Fruit fly (Drosophila melanogaster) whole organism, adult: ENCODE data around the gene Nubp1.
A peak's percentile ranks its signal among the peaks of the same experiment; 100 is the strongest.

ENCODE experiments used
- CG11617 ChIP-seq: fragments of 200-800 bp; sonication (Bioruptor generic); optimal IDR thresholded peaks from 2 replicates; lab custom pipeline; 2017; ENCODE audit warnings: mild to moderate bottlenecking, missing biosample characterization, missing genetic modification reagents, missing genetic modification characterization
- CG12768 ChIP-seq: fragments of 200-800 bp; sonication (Bioruptor generic); optimal IDR thresholded peaks from 2 replicates; lab custom pipeline; 2017; ENCODE audit warnings: missing biosample characterization, missing genetic modification characterization, mild to moderate bottlenecking, moderate library complexity, missing genetic modification reagents
- CG14711 ChIP-seq: fragments of 200-800 bp; sonication (Bioruptor generic); optimal IDR thresholded peaks from 2 replicates; lab custom pipeline; 2018; ENCODE audit warnings: missing biosample characterization, mild to moderate bottlenecking, missing genetic modification characterization, moderate library complexity
- CG1620 ChIP-seq: fragments of 200-800 bp; sonication (Bioruptor generic); optimal IDR thresholded peaks from 2 replicates; lab custom pipeline; 2016; ENCODE audit warnings: missing biosample characterization, missing genetic modification characterization
- CG33017 ChIP-seq: fragments of 200-800 bp; sonication (Bioruptor generic); optimal IDR thresholded peaks from 2 replicates; lab custom pipeline; 2018; ENCODE audit warnings: missing biosample characterization, mild to moderate bottlenecking, missing genetic modification characterization, moderate library complexity
- CG7045 ChIP-seq: fragments of 200-800 bp; sonication (Bioruptor generic); optimal IDR thresholded peaks from 2 replicates; lab custom pipeline; 2017; ENCODE audit warnings: missing biosample characterization, mild to moderate bottlenecking, missing genetic modification characterization
- CG7101 ChIP-seq: fragments of 200-800 bp; sonication (Bioruptor generic); optimal IDR thresholded peaks from 2 replicates; lab custom pipeline; 2018; ENCODE audit warnings: missing biosample characterization, mild to moderate bottlenecking, missing genetic modification characterization, moderate library complexity
- Crg-1 ChIP-seq: fragments of 200-800 bp; sonication (Bioruptor generic); optimal IDR thresholded peaks from 2 replicates; lab custom pipeline; 2016; ENCODE audit warnings: missing biosample characterization, missing genetic modification characterization
- Hr96 ChIP-seq: fragments of 200-800 bp; sonication (Bioruptor generic); optimal IDR thresholded peaks from 2 replicates; lab custom pipeline; 2016; ENCODE audit warnings: missing biosample characterization, missing genetic modification characterization
- Mnt ChIP-seq: fragments of 200-800 bp; sonication (Bioruptor generic); optimal IDR thresholded peaks from 2 replicates; lab custom pipeline; 2016; ENCODE audit warnings: missing biosample characterization, mild to moderate bottlenecking, missing genetic modification characterization
- bab1 ChIP-seq: fragments of 200-800 bp; sonication (Bioruptor generic); optimal IDR thresholded peaks from 3 replicates; lab custom pipeline; 2019; ENCODE audit warnings: missing biosample characterization, mild to moderate bottlenecking, missing genetic modification characterization, moderate library complexity
- cic ChIP-seq: fragments of 200-800 bp; sonication (Bioruptor generic); optimal IDR thresholded peaks from 2 replicates; lab custom pipeline; 2017; ENCODE audit warnings: missing biosample characterization, mild to moderate bottlenecking, missing genetic modification characterization, moderate library complexity
- cnc ChIP-seq, 2 experiments: fragments of >200 bp; optimal IDR thresholded peaks; 2 replicates each; lab custom pipeline; 2017
- kay ChIP-seq: fragments of 200-800 bp; sonication (Bioruptor generic); peaks from one replicate; lab custom pipeline; 2016; ENCODE audit warnings: missing biosample characterization, missing genetic modification characterization, borderline replicate concordance
- ovo ChIP-seq: fragments of 200-800 bp; sonication (Bioruptor generic); optimal IDR thresholded peaks from 2 replicates; lab custom pipeline; 2016; ENCODE audit warnings: missing biosample characterization, missing genetic modification characterization
- pad ChIP-seq: fragments of 200-800 bp; sonication (Bioruptor generic); optimal IDR thresholded peaks from 3 replicates; lab custom pipeline; 2017; ENCODE audit warnings: missing biosample characterization, missing genetic modification characterization, mild to moderate bottlenecking, moderate library complexity, missing genetic modification reagents
- tj ChIP-seq: fragments of 200-800 bp; sonication (Bioruptor generic); optimal IDR thresholded peaks from 3 replicates; lab custom pipeline; 2017; ENCODE audit warnings: missing biosample characterization, mild to moderate bottlenecking, missing genetic modification characterization, moderate library complexity
- toe ChIP-seq: fragments of 200-800 bp; sonication (Bioruptor generic); optimal IDR thresholded peaks from 2 replicates; lab custom pipeline; 2016; ENCODE audit warnings: missing biosample characterization, missing genetic modification characterization

The Nubp1 gene

DNA sequence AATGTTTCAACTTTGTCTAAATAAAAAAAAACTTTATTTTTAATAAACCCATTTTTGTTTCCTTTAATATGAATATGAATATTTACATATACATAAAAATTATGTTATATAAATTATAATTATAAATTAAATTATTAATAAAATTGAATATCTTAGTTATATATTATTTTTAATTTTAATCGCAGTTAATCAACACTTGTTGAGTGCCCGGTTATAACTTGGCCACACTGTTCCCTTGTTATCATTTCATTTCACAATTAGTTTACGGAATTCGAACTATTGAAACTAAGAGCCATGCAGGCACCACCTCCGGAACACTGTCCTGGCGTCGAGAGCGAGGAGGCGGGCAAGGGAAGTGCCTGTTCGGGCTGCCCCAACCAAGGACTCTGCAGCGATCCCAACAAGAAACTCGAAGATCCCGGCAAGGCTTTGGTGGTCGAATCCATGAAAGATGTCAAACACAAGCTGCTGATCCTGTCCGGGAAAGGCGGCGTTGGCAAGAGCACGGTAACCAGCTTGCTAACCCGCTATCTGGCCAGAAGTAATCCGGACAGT, at the start of gene Nubp1:
Gene Nubp1, plus strand, starts transcription at position 213 of the 555 bp plus-strand sequence.
- TF ChIP-seq Mnt (GFP tag; lab: Kevin White, UChicago) (no peak), ovo (GFP tag; lab: Kevin White, UChicago) (no peak), bab1 (GFP tag; lab: Kevin White, UChicago) (no peak), Crg-1 (GFP tag; lab: Kevin White, UChicago) (no peak), pad (GFP tag; lab: Kevin White, UChicago) (no peak), cic (GFP tag; lab: Kevin White, UChicago) (no peak), CG7101 (tag; lab: Kevin White, UChicago) (no peak)

- TF ChIP-seq CG14711 (tag; lab: Kevin White, UChicago) (peak; percentile 46), kay (peak; percentile 6), CG7101 (tag; lab: Kevin White, UChicago) (peak; percentile 64), Crg-1 (GFP tag; lab: Kevin White, UChicago) (no peak), toe (GFP tag; lab: Kevin White, UChicago) (no peak), tj (GFP tag; lab: Kevin White, UChicago) (peak; percentile 74), CG11617 (peak; percentile 19), bab1 (GFP tag; lab: Kevin White, UChicago) (peak; percentile 92), CG33017 (tag; lab: Kevin White, UChicago) (no peak), cic (GFP tag; lab: Kevin White, UChicago) (no peak), pad (GFP tag; lab: Kevin White, UChicago) (peak; percentile 32), Hr96 (peak; percentile 45)
Observed at dm6 chr2L:16683958-16684877, 48.1 kb upstream of the Nubp1 start, which contains the start of gene CG31807. Gene CG31807, minus strand, starts transcription at chr2L:16684008.

- TF ChIP-seq bab1 (GFP tag; lab: Kevin White, UChicago) = peak; percentile 38
- TF ChIP-seq CG7101 (tag; lab: Kevin White, UChicago) = peak; percentile 40
- TF ChIP-seq CG14711 (tag; lab: Kevin White, UChicago) = peak; percentile 39
- peak; percentile 4 for TF ChIP-seq pad (GFP tag; lab: Kevin White, UChicago)
- peak; percentile 10 for TF ChIP-seq CG11617
- peak; percentile 2 for TF ChIP-seq tj (GFP tag; lab: Kevin White, UChicago)
- TF ChIP-seq CG12768 (GFP tag; lab: Kevin White, UChicago) = no peak
- TF ChIP-seq cnc (optimal IDR thresholded peaks at IDR 0.05; lab: Kevin White, UChicago) = no peak
- TF ChIP-seq kay = peak; percentile 28
- peak; percentile 25 for TF ChIP-seq cic (GFP tag; lab: Kevin White, UChicago)
- no peak for TF ChIP-seq Mnt (GFP tag; lab: Kevin White, UChicago)
Observed at dm6 chr2L:16684908-16685611, 47.3 kb upstream of the Nubp1 start.

DNA sequence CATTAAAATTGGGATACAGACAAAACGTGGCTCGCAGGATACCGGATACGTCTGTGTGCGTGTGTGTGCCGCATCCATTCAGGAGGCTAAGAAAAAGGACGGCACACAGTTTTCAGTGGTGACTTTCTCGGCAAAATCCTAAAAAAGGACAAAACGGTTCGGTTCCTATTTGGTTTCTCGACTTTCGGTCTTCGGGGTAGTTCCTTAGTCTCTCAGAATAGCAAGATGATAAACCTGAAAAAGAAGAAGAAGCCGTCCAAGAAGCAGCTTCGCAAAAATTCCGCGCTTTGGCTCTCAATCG, 46.8 kb upstream of the Nubp1 start:
- TF ChIP-seq ovo (GFP tag; lab: Kevin White, UChicago) = no peak
- TF ChIP-seq Hr96 = no peak
- no peak for TF ChIP-seq CG7045 (GFP tag; lab: Kevin White, UChicago)
- TF ChIP-seq toe (GFP tag; lab: Kevin White, UChicago) = no peak
- no peak for TF ChIP-seq Mnt (GFP tag; lab: Kevin White, UChicago)
- no peak for TF ChIP-seq CG33017 (tag; lab: Kevin White, UChicago)
- TF ChIP-seq Crg-1 (GFP tag; lab: Kevin White, UChicago) = no peak
- TF ChIP-seq CG1620 (GFP tag; lab: Kevin White, UChicago) = no peak

- TF ChIP-seq CG7045 (GFP tag; lab: Kevin White, UChicago) (no peak), tj (GFP tag; lab: Kevin White, UChicago) (peak; percentile 96), CG1620 (GFP tag; lab: Kevin White, UChicago) (no peak)
Observed at dm6 chr2L:16686412-16687043, 45.8 kb upstream of the Nubp1 start.

DNA sequence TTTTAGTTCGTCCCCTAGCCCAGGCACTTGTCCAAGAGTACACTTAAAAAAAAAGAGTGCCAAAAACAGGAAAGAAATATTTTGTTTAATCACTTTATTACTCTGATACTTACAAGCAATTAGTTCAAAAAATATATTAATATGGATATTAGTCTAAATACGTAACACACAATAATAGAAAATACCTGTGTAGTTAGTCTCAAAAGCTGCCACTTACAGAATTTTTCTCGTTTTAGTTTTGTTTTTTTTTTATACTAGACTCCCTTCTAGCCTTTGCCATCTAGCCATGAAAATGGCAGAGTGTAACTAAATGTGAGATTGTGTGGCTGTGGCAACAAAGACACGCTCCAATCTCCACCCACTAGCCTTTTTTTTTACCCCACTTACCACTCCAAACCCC, 44.5 kb upstream of the Nubp1 start:
- TF ChIP-seq tj (GFP tag; lab: Kevin White, UChicago) (no peak), kay (no peak), cic (GFP tag; lab: Kevin White, UChicago) (no peak), CG12768 (GFP tag; lab: Kevin White, UChicago) (no peak), Crg-1 (GFP tag; lab: Kevin White, UChicago) (no peak), bab1 (GFP tag; lab: Kevin White, UChicago) (no peak)
